Worm (Caenorhabditis elegans) whole organism, L3 larva: ENCODE results near the gene pch-2.

ENCODE experiments used
- ama-1 ChIP-seq: fragments of 150-350 bp; optimal IDR thresholded peaks from 2 replicates; lab custom pipeline; 2018
- ceh-28 ChIP-seq: fragments of 150-350 bp; optimal IDR thresholded peaks from 2 replicates; lab custom pipeline; 2014; ENCODE audit warnings: missing biosample characterization, missing genetic modification reagents, missing genetic modification characterization
- egl-27 ChIP-seq: sonication (generic microtip); optimal IDR thresholded peaks from 4 replicates; lab custom pipeline; 2017; ENCODE audit warnings: missing biosample characterization, missing genetic modification reagents, missing genetic modification characterization
- fos-1 ChIP-seq: fragments of 150-350 bp; optimal IDR thresholded peaks from 2 replicates; lab custom pipeline; 2014; ENCODE audit warnings: missing biosample characterization, missing genetic modification characterization
- jun-1 ChIP-seq: fragments of 150-350 bp; optimal IDR thresholded peaks from 2 replicates; lab custom pipeline; 2014; ENCODE audit warnings: missing biosample characterization, missing genetic modification reagents, missing genetic modification characterization
- lin-15B ChIP-seq: fragments of 150-350 bp; optimal IDR thresholded peaks from 2 replicates; lab custom pipeline; 2014; ENCODE audit warnings: missing biosample characterization, missing genetic modification characterization
- lsy-12 ChIP-seq: sonication (generic microtip); optimal IDR thresholded peaks from 2 replicates; lab custom pipeline; 2016; ENCODE audit warnings: mild to moderate bottlenecking, missing genetic modification characterization, missing compliant biosample characterization
- nhr-76 ChIP-seq: fragments of 150-350 bp; sonication (generic microtip); optimal IDR thresholded peaks from 5 replicates; lab custom pipeline; 2014; ENCODE audit warnings: missing biosample characterization, missing genetic modification characterization
- skn-1 ChIP-seq: fragments of 150-350 bp; optimal IDR thresholded peaks from 2 replicates; lab custom pipeline; 2014; ENCODE audit warnings: missing biosample characterization, missing genetic modification characterization
- snpc-4 ChIP-seq: fragments of 150-350 bp; optimal IDR thresholded peaks from 2 replicates; lab custom pipeline; 2014; ENCODE audit warnings: missing biosample characterization, missing genetic modification characterization
- unc-39 ChIP-seq: sonication (generic microtip); optimal IDR thresholded peaks from 4 replicates; lab custom pipeline; 2017; ENCODE audit warnings: missing biosample characterization, missing genetic modification characterization
- unc-62 ChIP-seq: fragments of 150-350 bp; sonication (generic microtip); optimal IDR thresholded peaks from 4 replicates; lab custom pipeline; 2014; ENCODE audit warnings: missing biosample characterization, missing genetic modification reagents, missing genetic modification characterization
- zag-1 ChIP-seq: fragments of 150-350 bp; optimal IDR thresholded peaks from 2 replicates; lab custom pipeline; 2014; ENCODE audit warnings: missing biosample characterization, missing genetic modification characterization
- ztf-11 ChIP-seq: fragments of 150-350 bp; optimal IDR thresholded peaks from 2 replicates; lab custom pipeline; 2014; ENCODE audit warnings: missing biosample characterization, missing genetic modification characterization

DNA sequence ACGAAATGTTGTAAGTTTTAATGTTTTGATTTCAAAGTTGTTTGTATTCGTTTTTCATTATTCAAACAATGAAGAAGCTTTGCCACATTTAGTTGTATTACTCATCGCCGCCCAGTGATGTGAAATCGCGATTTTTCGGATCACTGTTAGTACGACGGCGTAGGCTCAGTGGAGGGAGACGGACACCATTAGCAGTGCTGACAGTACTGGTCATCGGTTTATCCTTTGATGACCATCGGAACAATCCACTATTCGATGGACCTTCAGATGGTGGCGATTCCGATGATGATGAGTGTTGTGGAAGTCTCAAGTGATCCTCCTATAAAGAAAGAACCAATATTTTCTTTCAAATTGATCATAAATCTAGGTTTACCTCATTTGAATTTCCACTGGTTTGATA lies 29.4 kb downstream of the pch-2 start:
- TF ChIP-seq nhr-76 (no peak), ama-1 (lab: Kevin White, UChicago) (no peak), unc-39 (tag; lab: Kevin White, UChicago) (no peak), egl-27 (tag; lab: Kevin White, UChicago) (no peak), skn-1 (tag; lab: Kevin White, UChicago) (no peak), unc-62 (GFP tag; lab: Kevin White, UChicago) (no peak), zag-1 (tag; lab: Kevin White, UChicago) (no peak), lin-15B (no peak), fos-1 (tag; lab: Kevin White, UChicago) (no peak), jun-1 (no peak), ztf-11 (tag; lab: Kevin White, UChicago) (no peak), ceh-28 (tag; lab: Kevin White, UChicago) (no peak), snpc-4 (tag; lab: Kevin White, UChicago) (no peak), lsy-12 (tag; lab: Kevin White, UChicago) (no peak)
